Fruit fly (Drosophila melanogaster): ENCODE results near the gene Mst27D.
A peak's percentile ranks its signal among the peaks of the same experiment; 100 is the strongest.

Mst27D gene

DNA sequence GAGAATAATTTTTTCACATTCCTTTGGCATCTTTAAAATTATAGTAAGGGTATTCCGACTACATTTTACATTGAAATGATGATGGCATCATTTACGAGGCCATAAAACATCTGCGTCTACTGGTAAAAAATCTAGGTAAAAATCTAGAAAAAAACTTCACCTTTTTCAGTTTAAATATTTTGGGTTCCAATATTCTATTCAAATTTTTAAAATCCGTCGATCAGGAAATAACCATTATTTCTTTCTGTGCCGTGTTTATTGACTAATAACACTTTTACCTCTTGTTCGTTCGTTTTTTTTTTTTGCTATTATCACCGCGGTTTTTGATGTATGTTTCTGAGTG, 21.3 kb downstream of the Mst27D start (continued):
- TF ChIP-seq twi (tag; optimal IDR thresholded peaks at IDR 0.05) (no peak), CG4820 (GFP tag; optimal IDR thresholded peaks at IDR 0.05) (peak; percentile 45), Atf3 (GFP tag; optimal IDR thresholded peaks at IDR 0.05) (no peak), gcm (GFP tag; optimal IDR thresholded peaks at IDR 0.05) (peak; percentile 12), CG3726 (GFP tag; IDR thresholded peaks at IDR 0.05) (0 out of 3 replicates have a peak, but pooled peaks have one; percentile 42), CG10366 (GFP tag; IDR thresholded peaks at IDR 0.05) (peak; percentile 67), gfzf (GFP tag; optimal IDR thresholded peaks at IDR 0.05) (no peak), trh (GFP tag; optimal IDR thresholded peaks at IDR 0.05) (no peak), MTF-1 (GFP tag; optimal IDR thresholded peaks at IDR 0.05; ENCODE audit: borderline replicate concordance) (no peak), CG4424 (GFP tag; optimal IDR thresholded peaks at IDR 0.05) (peak; percentile 67), CG11695 (GFP tag; IDR thresholded peaks at IDR 0.05) (peak; percentile 76), Hr3 (GFP tag; optimal IDR thresholded peaks at IDR 0.05) (peak; percentile 59)

DNA sequence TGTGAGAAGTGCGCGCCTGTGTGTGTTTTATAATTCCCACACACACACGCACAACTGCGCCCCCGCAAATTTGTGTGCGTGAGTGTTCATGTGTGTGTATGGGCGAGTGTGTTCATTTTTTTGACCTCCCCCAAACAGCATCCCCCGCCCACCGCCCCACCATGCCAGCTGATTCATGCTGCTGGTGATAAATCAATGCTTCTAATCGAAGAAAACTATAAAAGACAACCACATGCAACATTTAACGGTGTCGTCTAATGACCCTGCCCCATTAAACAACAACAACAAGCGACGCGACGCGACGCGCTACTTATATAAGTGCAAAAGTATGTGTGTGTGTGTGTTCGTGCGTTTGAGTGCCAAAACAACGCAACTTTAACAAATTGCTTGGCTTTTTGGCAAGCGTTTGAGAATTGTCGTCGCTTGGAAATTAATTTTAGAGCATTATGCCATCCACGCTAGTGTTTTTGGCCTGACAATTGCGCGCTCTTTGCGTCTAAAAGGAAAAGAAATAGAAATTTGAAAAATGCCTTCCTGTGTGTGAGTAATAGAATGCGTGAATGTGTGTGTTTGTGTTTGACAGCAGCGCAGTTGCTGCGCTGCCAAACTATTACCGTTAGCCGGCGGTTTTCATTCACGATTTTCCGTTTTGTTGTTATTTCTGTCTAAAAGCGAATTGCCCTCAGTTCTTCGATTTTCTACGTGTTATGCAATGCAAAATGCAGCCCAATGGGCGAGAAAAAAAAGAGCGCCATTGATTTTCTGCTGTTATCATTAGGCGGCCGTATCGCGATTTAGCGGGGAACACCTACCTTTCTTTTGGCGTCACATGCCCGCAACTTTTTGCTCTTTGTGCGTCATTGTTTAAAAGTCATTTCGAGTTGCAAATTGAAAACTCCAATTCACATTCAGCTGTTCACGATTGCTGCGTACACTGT, 22.0 kb downstream of the Mst27D start:
- peak; percentile 71 for TF ChIP-seq abd-A (tag; optimal IDR thresholded peaks at IDR 0.05)
- no peak for TF ChIP-seq crc (GFP tag; optimal IDR thresholded peaks at IDR 0.05)
- TF ChIP-seq Xbp1 (GFP tag; optimal IDR thresholded peaks at IDR 0.05) = no peak
- TF ChIP-seq Mad (GFP tag; optimal IDR thresholded peaks at IDR 0.05) = no peak
- TF ChIP-seq fd3F (GFP tag; optimal IDR thresholded peaks at IDR 0.05) = no peak
- TF ChIP-seq peb (GFP tag; IDR thresholded peaks at IDR 0.05) = no peak
- TF ChIP-seq ftz-f1 (GFP tag; optimal IDR thresholded peaks at IDR 0.05) = no peak
- TF ChIP-seq rib (GFP tag; IDR thresholded peaks at IDR 0.05) = 0 out of 2 replicates have a peak, but pooled peaks have one; percentile 10
- no peak for TF ChIP-seq CG8944 (GFP tag; optimal IDR thresholded peaks at IDR 0.05)
- no peak for TF ChIP-seq Bdp1 (GFP tag; optimal IDR thresholded peaks at IDR 0.05)
- TF ChIP-seq sqz (GFP tag; optimal IDR thresholded peaks at IDR 0.05) = peak; percentile 41
- TF ChIP-seq aop (GFP tag; IDR thresholded peaks at IDR 0.05) = no peak
- peak; percentile 14 for TF ChIP-seq sens (GFP tag)
- no peak for TF ChIP-seq schlank (tag; optimal IDR thresholded peaks at IDR 0.05)
- TF ChIP-seq CG12942 (GFP tag; optimal IDR thresholded peaks at IDR 0.05) = no peak
- no peak for TF ChIP-seq CG8388 (GFP tag; optimal IDR thresholded peaks at IDR 0.05)
- no peak for TF ChIP-seq nerfin-1 (tag; optimal IDR thresholded peaks at IDR 0.05)
- TF ChIP-seq CG17361 (GFP tag; IDR thresholded peaks at IDR 0.05) = no peak
- TF ChIP-seq Blimp-1 (GFP tag; optimal IDR thresholded peaks at IDR 0.05) = no peak
- TF ChIP-seq CG10543 (GFP tag; optimal IDR thresholded peaks at IDR 0.05) = peak; percentile 1
- no peak for TF ChIP-seq CG9932 (GFP tag; IDR thresholded peaks at IDR 0.05)
- TF ChIP-seq Dad (GFP tag; optimal IDR thresholded peaks at IDR 0.05) = no peak
- TF ChIP-seq CG6654 (GFP tag; optimal IDR thresholded peaks at IDR 0.05) = no peak
- no peak for TF ChIP-seq CG17359 (tag; optimal IDR thresholded peaks at IDR 0.05)
- no peak for TF ChIP-seq lab (GFP tag; optimal IDR thresholded peaks at IDR 0.05)
- TF ChIP-seq phol (tag; optimal IDR thresholded peaks at IDR 0.05) = no peak
- no peak for TF ChIP-seq gsb-n (tag; optimal IDR thresholded peaks at IDR 0.05)
- no peak for TF ChIP-seq gsb (GFP tag; IDR thresholded peaks at IDR 0.05)
- TF ChIP-seq chif (GFP tag; optimal IDR thresholded peaks at IDR 0.05) = no peak
- TF ChIP-seq run (tag; optimal IDR thresholded peaks at IDR 0.05) = no peak
- no peak for TF ChIP-seq Sin3A (optimal IDR thresholded peaks at IDR 0.05)
- no peak for TF ChIP-seq D (optimal IDR thresholded peaks at IDR 0.05)
- no peak for TF ChIP-seq D (GFP tag; optimal IDR thresholded peaks at IDR 0.05)
- no peak for TF ChIP-seq CG7963 (GFP tag; IDR thresholded peaks at IDR 0.05; ENCODE audit: partially characterized antibody)
- no peak for TF ChIP-seq Nf-YC (tag; optimal IDR thresholded peaks at IDR 0.05)
- no peak for TF ChIP-seq ac (GFP tag; optimal IDR thresholded peaks at IDR 0.05)
- TF ChIP-seq CG15269 (tag; optimal IDR thresholded peaks at IDR 0.05) = no peak
- TF ChIP-seq MBD-R2 (GFP tag; IDR thresholded peaks at IDR 0.05) = no peak

Data from whole organism, embryonic.